Fruit fly (Drosophila melanogaster) whole organism, embryonic: ENCODE data around the gene CG6230.

ENCODE experiments used
- Atf6 ChIP-seq: fragments of 200-800 bp; sonication (Bioruptor generic); IDR thresholded peaks from 2 replicates; pipeline ENCODE4 v1.3.6; 2022; ENCODE audit warnings: missing biosample characterization, missing genetic modification characterization
- CG1024 ChIP-seq: fragments of 200-800 bp; sonication (Bioruptor generic); IDR thresholded peaks from 2 replicates; pipeline ENCODE4 v1.3.6; 2022; ENCODE audit warnings: missing biosample characterization, missing genetic modification characterization
- CG12659 ChIP-seq: fragments of 200-800 bp; sonication (Bioruptor generic); optimal IDR thresholded peaks from 3 replicates; lab custom pipeline; 2017; ENCODE audit warnings: mild to moderate bottlenecking, missing biosample characterization, missing genetic modification reagents, missing genetic modification characterization
- CG13287 ChIP-seq: fragments of 200-800 bp; sonication (Bioruptor generic); IDR thresholded peaks from 2 replicates; pipeline ENCODE4 v1.3.6; 2022; ENCODE audit warnings: missing biosample characterization, missing genetic modification characterization; ENCODE audit not compliant: partially characterized antibody
- CG13624 ChIP-seq: fragments of 200-800 bp; sonication (Bioruptor generic); optimal IDR thresholded peaks from 2 replicates; lab custom pipeline; 2016; ENCODE audit warnings: missing biosample characterization, missing genetic modification characterization
- CG14710 ChIP-seq: fragments of 200-800 bp; sonication (Bioruptor generic); optimal IDR thresholded peaks from 3 replicates; lab custom pipeline; 2019; ENCODE audit warnings: missing biosample characterization, mild to moderate bottlenecking, missing genetic modification characterization, moderate library complexity
- CG15269 ChIP-seq: fragments of 200-800 bp; sonication (Bioruptor generic); optimal IDR thresholded peaks from 2 replicates; lab custom pipeline; 2018; ENCODE audit warnings: missing biosample characterization, mild to moderate bottlenecking, missing genetic modification characterization, moderate library complexity
- CG15514 ChIP-seq: fragments of 200-800 bp; sonication (Bioruptor generic); optimal IDR thresholded peaks from 3 replicates; lab custom pipeline; 2017; ENCODE audit warnings: missing biosample characterization, missing genetic modification characterization, mild to moderate bottlenecking, moderate library complexity, missing genetic modification reagents
- CG17829 ChIP-seq: fragments of 200-800 bp; optimal IDR thresholded peaks from 2 replicates; lab custom pipeline; 2019; ENCODE audit warnings: missing biosample characterization, mild to moderate bottlenecking, missing genetic modification characterization, moderate library complexity
- CG2116 ChIP-seq: fragments of 200-800 bp; sonication (Bioruptor generic); optimal IDR thresholded peaks from 3 replicates; lab custom pipeline; 2018; ENCODE audit warnings: missing biosample characterization, mild to moderate bottlenecking, missing genetic modification characterization
- CG2129 ChIP-seq: fragments of 200-800 bp; sonication (Bioruptor generic); IDR thresholded peaks from 2 replicates; pipeline ENCODE4 v1.3.6; 2022; ENCODE audit warnings: missing biosample characterization, missing genetic modification characterization; ENCODE audit not compliant: partially characterized antibody
- CG2889 ChIP-seq: fragments of 200-800 bp; sonication (Bioruptor generic); IDR thresholded peaks from 3 replicates; pipeline ENCODE4 v1.3.6; 2022; ENCODE audit warnings: missing biosample characterization, missing genetic modification characterization
- CG3163 ChIP-seq: fragments of 200-800 bp; sonication (Bioruptor generic); optimal IDR thresholded peaks from 3 replicates; lab custom pipeline; 2016; ENCODE audit warnings: missing biosample characterization, missing genetic modification characterization
- CG32772 ChIP-seq: fragments of 200-800 bp; sonication (Bioruptor generic); IDR thresholded peaks from 2 replicates; pipeline ENCODE4 v1.3.6; 2022; ENCODE audit warnings: missing biosample characterization, missing genetic modification characterization
- CG4617 ChIP-seq: fragments of 200-800 bp; sonication (Bioruptor generic); optimal IDR thresholded peaks from 3 replicates; lab custom pipeline; 2016; ENCODE audit warnings: missing biosample characterization, missing genetic modification characterization, borderline replicate concordance
- CG6689 ChIP-seq: fragments of 200-800 bp; sonication (Bioruptor generic); IDR thresholded peaks from 2 replicates; pipeline ENCODE4 v1.3.6; 2022; ENCODE audit warnings: missing biosample characterization, missing genetic modification characterization
- CG7928 ChIP-seq: fragments of 200-800 bp; sonication (Bioruptor generic); optimal IDR thresholded peaks from 2 replicates; lab custom pipeline; 2017; ENCODE audit warnings: missing biosample characterization, mild to moderate bottlenecking, missing genetic modification characterization
- CG9727 ChIP-seq: fragments of 200-800 bp; sonication (Bioruptor generic); optimal IDR thresholded peaks from 3 replicates; lab custom pipeline; 2017; ENCODE audit warnings: missing biosample characterization, mild to moderate bottlenecking, missing genetic modification characterization
- Dll ChIP-seq: fragments of 200-800 bp; sonication (Bioruptor generic); IDR thresholded peaks from 4 replicates; pipeline ENCODE4 v1.3.6; 2022; ENCODE audit warnings: missing biosample characterization, missing genetic modification characterization; ENCODE audit not compliant: partially characterized antibody
- Doc3 ChIP-seq: fragments of 200-800 bp; sonication (Bioruptor generic); IDR thresholded peaks from 3 replicates; pipeline ENCODE4 v1.3.6; 2022; ENCODE audit warnings: missing biosample characterization, missing genetic modification characterization; ENCODE audit not compliant: partially characterized antibody
- Dp ChIP-seq: fragments of 200-800 bp; sonication (Bioruptor generic); optimal IDR thresholded peaks from 2 replicates; lab custom pipeline; 2018; ENCODE audit warnings: missing biosample characterization, mild to moderate bottlenecking, missing genetic modification characterization, moderate library complexity
- E2f1 ChIP-seq: fragments of 200-800 bp; sonication (Bioruptor generic); IDR thresholded peaks from 2 replicates; pipeline ENCODE4 v1.3.6; 2022; ENCODE audit warnings: missing biosample characterization, missing genetic modification characterization
- E2f2 ChIP-seq: fragments of 200-800 bp; sonication (Bioruptor generic); IDR thresholded peaks from 2 replicates; pipeline ENCODE4 v1.3.6; 2022; ENCODE audit warnings: missing biosample characterization, missing genetic modification characterization
- Ets97D ChIP-seq: fragments of 200-800 bp; sonication (Bioruptor generic); optimal IDR thresholded peaks from 3 replicates; lab custom pipeline; 2016; ENCODE audit warnings: missing biosample characterization, missing genetic modification characterization
- MBD-R2 ChIP-seq: fragments of 200-800 bp; sonication (Bioruptor generic); IDR thresholded peaks from 2 replicates; pipeline ENCODE4 v1.3.6; 2022; ENCODE audit warnings: missing biosample characterization, missing genetic modification characterization
- Med ChIP-seq: fragments of 200-800 bp; sonication (Bioruptor generic); peaks from one replicate; lab custom pipeline; 2016; ENCODE audit warnings: missing biosample characterization, missing genetic modification characterization, mild to moderate bottlenecking, inconsistent platforms, moderate library complexity
- Sry-δ ChIP-seq: fragments of 200-800 bp; sonication (Bioruptor generic); optimal IDR thresholded peaks from 2 replicates; lab custom pipeline; 2016; ENCODE audit warnings: missing biosample characterization, missing genetic modification characterization
- Xrp1 ChIP-seq: fragments of 200-800 bp; sonication (Bioruptor generic); IDR thresholded peaks from 2 replicates; pipeline ENCODE4 v1.3.6; 2022; ENCODE audit warnings: missing biosample characterization, missing genetic modification characterization
- bbx ChIP-seq: fragments of 200-800 bp; sonication (Bioruptor generic); IDR thresholded peaks from 2 replicates; pipeline ENCODE4 v1.3.6; 2022; ENCODE audit warnings: missing biosample characterization, missing genetic modification characterization; ENCODE audit not compliant: partially characterized antibody
- bcd ChIP-seq: fragments of 200-800 bp; sonication (Bioruptor generic); optimal IDR thresholded peaks from 2 replicates; lab custom pipeline; 2017; ENCODE audit warnings: missing biosample characterization, mild to moderate bottlenecking, missing genetic modification characterization
- crp ChIP-seq, 2 experiments: fragments of 200-800 bp; sonication (Bioruptor generic); optimal IDR thresholded peaks; 2 replicates in 1 of 2; 3 replicates in 1 of 2; lab custom pipeline; 2017; ENCODE audit warnings: missing biosample characterization in 2 of 2, missing genetic modification characterization in 2 of 2, mild to moderate bottlenecking in 1 of 2, moderate library complexity in 1 of 2
- ftz-f1 ChIP-seq: fragments of 200-800 bp; sonication (Bioruptor generic); optimal IDR thresholded peaks from 2 replicates; lab custom pipeline; 2016; ENCODE audit warnings: missing biosample characterization, missing genetic modification characterization
- inv ChIP-seq: fragments of 200-800 bp; sonication (Bioruptor generic); IDR thresholded peaks from 2 replicates; pipeline ENCODE4 v1.3.6; 2022; ENCODE audit warnings: missing biosample characterization, missing genetic modification characterization; ENCODE audit not compliant: partially characterized antibody
- knrl ChIP-seq: fragments of 200-800 bp; sonication (Bioruptor generic); IDR thresholded peaks from 3 replicates; pipeline ENCODE4 v1.3.6; 2022; ENCODE audit warnings: missing biosample characterization, missing genetic modification characterization; ENCODE audit not compliant: partially characterized antibody
- maf-S ChIP-seq: fragments of 200-800 bp; sonication (Bioruptor generic); optimal IDR thresholded peaks from 2 replicates; lab custom pipeline; 2016; ENCODE audit warnings: missing biosample characterization, missing genetic modification characterization
- nerfin-2 ChIP-seq: fragments of 200-800 bp; sonication (Bioruptor generic); IDR thresholded peaks from 2 replicates; pipeline ENCODE4 v1.3.6; 2022; ENCODE audit warnings: missing biosample characterization, missing genetic modification characterization; ENCODE audit not compliant: partially characterized antibody
- onecut ChIP-seq: fragments of 200-800 bp; sonication (Bioruptor generic); IDR thresholded peaks from 2 replicates; pipeline ENCODE4 v1.3.6; 2022; ENCODE audit warnings: missing biosample characterization, missing genetic modification characterization
- otp ChIP-seq: fragments of 200-800 bp; sonication (Bioruptor generic); IDR thresholded peaks from 3 replicates; pipeline ENCODE4, ENCODE4 v1.3.6; 2022; ENCODE audit warnings: missing biosample characterization, missing genetic modification characterization
- pfk ChIP-seq: fragments of 200-800 bp; sonication (Bioruptor generic); optimal IDR thresholded peaks from 2 replicates; lab custom pipeline; 2018; ENCODE audit warnings: missing biosample characterization, mild to moderate bottlenecking, missing genetic modification characterization, moderate library complexity
- pzg ChIP-seq: fragments of 200-800 bp; sonication (Bioruptor generic); optimal IDR thresholded peaks from 3 replicates; lab custom pipeline; 2018; ENCODE audit warnings: missing biosample characterization, mild to moderate bottlenecking, missing genetic modification characterization, moderate library complexity
- row ChIP-seq: fragments of 200-800 bp; sonication (Bioruptor generic); IDR thresholded peaks from 3 replicates; pipeline ENCODE4 v1.3.6; 2022; ENCODE audit warnings: missing biosample characterization, missing genetic modification characterization
- sd ChIP-seq: fragments of 200-800 bp; sonication (Bioruptor generic); optimal IDR thresholded peaks from 3 replicates; lab custom pipeline; 2018; ENCODE audit warnings: missing biosample characterization, mild to moderate bottlenecking, missing genetic modification characterization, moderate library complexity
- seq ChIP-seq: fragments of 200-800 bp; sonication (Bioruptor generic); IDR thresholded peaks from 2 replicates; pipeline ENCODE4 v1.3.6; 2022; ENCODE audit warnings: missing biosample characterization, missing genetic modification characterization
- sqz ChIP-seq: fragments of 200-800 bp; sonication (Bioruptor generic); optimal IDR thresholded peaks from 3 replicates; lab custom pipeline; 2018; ENCODE audit warnings: missing biosample characterization, mild to moderate bottlenecking, missing genetic modification characterization
- stwl ChIP-seq: fragments of 200-800 bp; sonication (Bioruptor generic); optimal IDR thresholded peaks from 3 replicates; lab custom pipeline; 2018; ENCODE audit warnings: missing biosample characterization, mild to moderate bottlenecking, missing genetic modification characterization, moderate library complexity
- tna ChIP-seq: fragments of 200-800 bp; sonication (Bioruptor generic); IDR thresholded peaks from 2 replicates; pipeline ENCODE4 v1.3.6; 2022; ENCODE audit warnings: missing biosample characterization, missing genetic modification characterization; ENCODE audit not compliant: partially characterized antibody
- trem ChIP-seq: fragments of 200-800 bp; optimal IDR thresholded peaks from 3 replicates; lab custom pipeline; 2019; ENCODE audit warnings: missing biosample characterization, mild to moderate bottlenecking, missing genetic modification characterization, moderate library complexity
- usp ChIP-seq: fragments of >200 bp; optimal IDR thresholded peaks from 2 replicates; lab custom pipeline; 2017; ENCODE audit warnings: missing biosample characterization, missing genetic modification characterization

CG6230 gene

dm6 chr2L:11100516-11101061 is 19.5 kb downstream of the CG6230 start, which contains the start of gene Ge-1:
Ge-1 (minus strand) TSS chr2L:11100888.
- no peak for TF ChIP-seq CG15269 (tag; lab: Kevin White, UChicago)
- peak; percentile 3 for TF ChIP-seq ftz-f1 (GFP tag; lab: Kevin White, UChicago)
- no peak for TF ChIP-seq otp (GFP tag; lab: Robert Waterston, UW)
- 0 out of 3 replicates have a peak, but pooled peaks have one; percentile 31 for TF ChIP-seq knrl (GFP tag; lab: Robert Waterston, UW)
- TF ChIP-seq stwl (tag; lab: Kevin White, UChicago) = peak; percentile 45
- TF ChIP-seq onecut (GFP tag; lab: Robert Waterston, UW) = peak; percentile 35; the same call in 1 of the 2 replicates
- peak; percentile 30 for TF ChIP-seq CG4617
- TF ChIP-seq CG1024 (GFP tag; lab: Robert Waterston, UW) = no peak
- 0 out of 2 replicates have a peak, but pooled peaks have one; percentile 20 for TF ChIP-seq tna (GFP tag; lab: Robert Waterston, UW)
- peak; percentile 25 for TF ChIP-seq CG17829 (tag; lab: Kevin White, UChicago)
- peak; percentile 60 for TF ChIP-seq Dp (GFP tag; lab: Kevin White, UChicago)
- peak; percentile 47 for TF ChIP-seq trem (tag; lab: Kevin White, UChicago)
- peak; percentile 74 for TF ChIP-seq E2f2 (GFP tag; lab: Robert Waterston, UW)
- TF ChIP-seq CG2116 = peak; percentile 67
- TF ChIP-seq CG7928 (GFP tag; lab: Kevin White, UChicago) = peak; percentile 95
- TF ChIP-seq MBD-R2 (GFP tag; lab: Robert Waterston, UW) = peak; percentile 82
- TF ChIP-seq CG3163 = no peak
- TF ChIP-seq row (GFP tag; lab: Robert Waterston, UW) = peak; percentile 26; the same call in 1 of the 3 replicates
- TF ChIP-seq crp (GFP tag; optimal IDR thresholded peaks at IDR 0.05; lab: Kevin White, UChicago) = peak in 1 of 2 experiments; percentile 4
- TF ChIP-seq maf-S = no peak
- peak; percentile 34 for TF ChIP-seq CG14710 (tag; lab: Kevin White, UChicago)
- TF ChIP-seq Doc3 = 0 out of 3 replicates have a peak, but pooled peaks have one; percentile 27
- TF ChIP-seq CG12659 (GFP tag; lab: Kevin White, UChicago) = peak; percentile 18
- TF ChIP-seq sd (tag; lab: Kevin White, UChicago) = no peak
- peak; percentile 38; the same call in 1 of the 2 replicates for TF ChIP-seq Xrp1 (GFP tag; lab: Robert Waterston, UW)
- TF ChIP-seq CG13624 (GFP tag; lab: Kevin White, UChicago) = peak; percentile 31
- TF ChIP-seq nerfin-2 = peak; percentile 40; the same call in 1 of the 2 replicates
- no peak for TF ChIP-seq E2f1 (GFP tag; lab: Robert Waterston, UW)
- peak; percentile 90 for TF ChIP-seq Sry-δ
- peak; percentile 76 for TF ChIP-seq Med (GFP tag; lab: Kevin White, UChicago)
- peak; percentile 69 for TF ChIP-seq CG13287 (GFP tag; lab: Robert Waterston, UW)
- TF ChIP-seq CG32772 = peak; percentile 79
- TF ChIP-seq CG6689 (GFP tag; lab: Robert Waterston, UW) = peak; percentile 51
- TF ChIP-seq Atf6 (GFP tag; lab: Robert Waterston, UW) = 0 out of 2 replicates have a peak, but pooled peaks have one; percentile 9
- TF ChIP-seq CG15514 (GFP tag; lab: Kevin White, UChicago) = peak; percentile 83
- no peak for TF ChIP-seq CG2889 (GFP tag; lab: Robert Waterston, UW)
- TF ChIP-seq Ets97D (GFP tag; lab: Kevin White, UChicago) = peak; percentile 26
- peak; percentile 30 for TF ChIP-seq pfk (GFP tag; lab: Kevin White, UChicago)
- peak; percentile 53; the same call in 1 of the 2 replicates for TF ChIP-seq bbx
- no peak for TF ChIP-seq bcd
- TF ChIP-seq seq (GFP tag; lab: Robert Waterston, UW) = no peak
- no peak for TF ChIP-seq usp
- TF ChIP-seq sqz = peak; percentile 80
- TF ChIP-seq CG9727 (GFP tag; lab: Kevin White, UChicago) = no peak
- 0 out of 2 replicates have a peak, but pooled peaks have one; percentile 20 for TF ChIP-seq inv (GFP tag; lab: Robert Waterston, UW)
- peak; percentile 54; the same call in 2 of the 4 replicates for TF ChIP-seq Dll (GFP tag; lab: Robert Waterston, UW)
- TF ChIP-seq pzg = peak; percentile 53
- no peak for TF ChIP-seq CG2129
